Fruit fly (Drosophila melanogaster) whole organism, embryonic: ENCODE data around the gene velo.

Source experiments
- Ada2b ChIP-seq: fragments of 200-800 bp; sonication (Bioruptor generic); IDR thresholded peaks from 2 replicates; pipeline ENCODE4 v1.3.6; 2022; ENCODE audit warnings: missing biosample characterization, missing genetic modification characterization
- CG10274 ChIP-seq: fragments of 200-800 bp; sonication (Bioruptor generic); optimal IDR thresholded peaks from 3 replicates; lab custom pipeline; 2017; ENCODE audit warnings: missing biosample characterization, mild to moderate bottlenecking, missing genetic modification characterization
- CG11398 ChIP-seq: fragments of 200-800 bp; sonication (Bioruptor generic); optimal IDR thresholded peaks from 2 replicates; lab custom pipeline; 2016; ENCODE audit warnings: missing biosample characterization, missing genetic modification characterization
- CG11456 ChIP-seq: fragments of 200-800 bp; sonication (Bioruptor generic); IDR thresholded peaks from 3 replicates; pipeline ENCODE4 v1.3.6; 2022; ENCODE audit warnings: missing biosample characterization, missing genetic modification characterization
- CG12219 ChIP-seq: fragments of 200-800 bp; sonication (Bioruptor generic); optimal IDR thresholded peaks from 3 replicates; lab custom pipeline; 2018; ENCODE audit warnings: missing biosample characterization, mild to moderate bottlenecking, missing genetic modification characterization
- CG14441 ChIP-seq: fragments of 200-800 bp; sonication (Bioruptor generic); IDR thresholded peaks from 2 replicates; pipeline ENCODE4 v1.3.6; 2022; ENCODE audit warnings: missing biosample characterization, missing genetic modification characterization
- CG14710 ChIP-seq: fragments of 200-800 bp; sonication (Bioruptor generic); optimal IDR thresholded peaks from 3 replicates; lab custom pipeline; 2019; ENCODE audit warnings: missing biosample characterization, mild to moderate bottlenecking, missing genetic modification characterization, moderate library complexity
- CG15269 ChIP-seq: fragments of 200-800 bp; sonication (Bioruptor generic); optimal IDR thresholded peaks from 2 replicates; lab custom pipeline; 2018; ENCODE audit warnings: missing biosample characterization, mild to moderate bottlenecking, missing genetic modification characterization, moderate library complexity
- CG15479 ChIP-seq: fragments of 200-800 bp; sonication (Bioruptor generic); optimal IDR thresholded peaks from 3 replicates; lab custom pipeline; 2019; ENCODE audit warnings: missing biosample characterization, mild to moderate bottlenecking, missing genetic modification characterization, moderate library complexity
- CG15514 ChIP-seq: fragments of 200-800 bp; sonication (Bioruptor generic); optimal IDR thresholded peaks from 3 replicates; lab custom pipeline; 2017; ENCODE audit warnings: missing biosample characterization, missing genetic modification characterization, mild to moderate bottlenecking, moderate library complexity, missing genetic modification reagents
- CG17359 ChIP-seq: fragments of 200-800 bp; sonication (Bioruptor generic); optimal IDR thresholded peaks from 3 replicates; lab custom pipeline; 2018; ENCODE audit warnings: missing biosample characterization, mild to moderate bottlenecking, missing genetic modification characterization, moderate library complexity
- CG18476 ChIP-seq: fragments of 200-800 bp; sonication (Bioruptor generic); optimal IDR thresholded peaks from 2 replicates; lab custom pipeline; 2016; ENCODE audit warnings: missing biosample characterization, mild to moderate bottlenecking, missing genetic modification characterization
- CG2678 ChIP-seq: fragments of 200-800 bp; sonication (Bioruptor generic); optimal IDR thresholded peaks from 3 replicates; lab custom pipeline; 2019; ENCODE audit warnings: missing biosample characterization, mild to moderate bottlenecking, missing genetic modification characterization, moderate library complexity
- CG30431 ChIP-seq: fragments of 200-800 bp; sonication (Bioruptor generic); optimal IDR thresholded peaks from 2 replicates; lab custom pipeline; 2017; ENCODE audit warnings: missing biosample characterization, missing genetic modification characterization
- CG32532 ChIP-seq: fragments of 200-800 bp; sonication (Bioruptor generic); IDR thresholded peaks from 2 replicates; pipeline ENCODE4 v1.3.6; 2022; ENCODE audit warnings: missing biosample characterization, missing genetic modification characterization
- CG5180 ChIP-seq: fragments of 200-800 bp; sonication (Bioruptor generic); optimal IDR thresholded peaks from 3 replicates; lab custom pipeline; 2017; ENCODE audit warnings: missing biosample characterization, missing genetic modification characterization, mild to moderate bottlenecking, moderate library complexity, missing genetic modification reagents
- CG6683 ChIP-seq: fragments of 200-800 bp; sonication (Bioruptor generic); optimal IDR thresholded peaks from 2 replicates; lab custom pipeline; 2017; ENCODE audit warnings: missing biosample characterization, mild to moderate bottlenecking, missing genetic modification characterization, missing genetic modification reagents
- CG7839 ChIP-seq: fragments of 200-800 bp; sonication (Bioruptor generic); optimal IDR thresholded peaks from 3 replicates; lab custom pipeline; 2018; ENCODE audit warnings: missing biosample characterization, mild to moderate bottlenecking, missing genetic modification characterization, moderate library complexity
- CG7987 ChIP-seq: fragments of 200-800 bp; sonication (Bioruptor generic); optimal IDR thresholded peaks from 2 replicates; lab custom pipeline; 2018; ENCODE audit warnings: missing biosample characterization, mild to moderate bottlenecking, missing genetic modification characterization, moderate library complexity
- CG8944 ChIP-seq: fragments of 200-800 bp; sonication (Bioruptor generic); optimal IDR thresholded peaks from 3 replicates; lab custom pipeline; 2016; ENCODE audit warnings: missing biosample characterization, missing genetic modification characterization
- Dfd ChIP-seq, 2 experiments: fragments of >200 bp; optimal IDR thresholded peaks; 2 replicates each; lab custom pipeline; 2017; ENCODE audit warnings: missing biosample characterization in 2 of 2, missing genetic modification characterization in 2 of 2
- Dip2 ChIP-seq: fragments of 200-800 bp; sonication (Bioruptor generic); IDR thresholded peaks from 2 replicates; pipeline ENCODE4 v1.3.6; 2022; ENCODE audit warnings: missing biosample characterization, missing genetic modification characterization
- E2f1 ChIP-seq: fragments of 200-800 bp; sonication (Bioruptor generic); IDR thresholded peaks from 2 replicates; pipeline ENCODE4 v1.3.6; 2022; ENCODE audit warnings: missing biosample characterization, missing genetic modification characterization
- E2f2 ChIP-seq: fragments of 200-800 bp; sonication (Bioruptor generic); IDR thresholded peaks from 2 replicates; pipeline ENCODE4 v1.3.6; 2022; ENCODE audit warnings: missing biosample characterization, missing genetic modification characterization
- GATAe ChIP-seq: fragments of 200-800 bp; sonication (Bioruptor generic); conservative IDR thresholded peaks from 2 replicates; pipeline ENCODE4 v1.3.6; 2022; ENCODE audit warnings: missing biosample characterization, missing genetic modification characterization
- Gug ChIP-seq: fragments of 200-800 bp; sonication (Bioruptor generic); IDR thresholded peaks from 4 replicates; pipeline ENCODE4 v1.3.6; 2022; ENCODE audit warnings: missing biosample characterization, missing genetic modification characterization
- Hmx ChIP-seq: fragments of 200-800 bp; sonication (Bioruptor generic); optimal IDR thresholded peaks from 2 replicates; lab custom pipeline; 2016; ENCODE audit warnings: missing biosample characterization, missing genetic modification characterization
- Mrtf ChIP-seq: fragments of 200-800 bp; sonication (Bioruptor generic); IDR thresholded peaks from 3 replicates; pipeline ENCODE4 v1.3.6; 2022; ENCODE audit warnings: missing biosample characterization, missing genetic modification characterization
- Nf-YC ChIP-seq: fragments of 200-800 bp; optimal IDR thresholded peaks from 3 replicates; lab custom pipeline; 2019; ENCODE audit warnings: missing biosample characterization, mild to moderate bottlenecking, missing genetic modification characterization, moderate library complexity
- Ptx1 ChIP-seq: fragments of 200-800 bp; sonication (Bioruptor generic); IDR thresholded peaks from 2 replicates; pipeline ENCODE4 v1.3.6; 2022; ENCODE audit warnings: missing biosample characterization, missing genetic modification characterization
- Six4 ChIP-seq: fragments of 200-800 bp; sonication (Bioruptor generic); optimal IDR thresholded peaks from 2 replicates; lab custom pipeline; 2016; ENCODE audit warnings: missing biosample characterization, missing genetic modification characterization
- chinmo ChIP-seq: fragments of 200-800 bp; sonication (Bioruptor generic); IDR thresholded peaks from 4 replicates; pipeline ENCODE4 v1.3.6; 2022; ENCODE audit warnings: missing biosample characterization, missing genetic modification characterization; ENCODE audit not compliant: partially characterized antibody
- corto ChIP-seq: fragments of 200-800 bp; sonication (Bioruptor generic); optimal IDR thresholded peaks from 2 replicates; lab custom pipeline; 2016; ENCODE audit warnings: missing biosample characterization, mild to moderate bottlenecking, missing genetic modification characterization, moderate library complexity
- cwo ChIP-seq: fragments of 200-800 bp; sonication (Bioruptor generic); optimal IDR thresholded peaks from 3 replicates; lab custom pipeline; 2017; ENCODE audit warnings: missing biosample characterization, missing genetic modification characterization, mild to moderate bottlenecking, moderate library complexity, missing genetic modification reagents
- dimm ChIP-seq: fragments of 200-800 bp; sonication (Bioruptor generic); IDR thresholded peaks from 2 replicates; pipeline ENCODE4 v1.3.6; 2022; ENCODE audit warnings: missing biosample characterization, missing genetic modification characterization
- dpn ChIP-seq, 2 experiments: fragments of 200-800 bp; sonication (Bioruptor generic); optimal IDR thresholded peaks; 3 replicates each; lab custom pipeline; 2016; ENCODE audit warnings: missing biosample characterization in 2 of 2, missing genetic modification characterization in 2 of 2
- eyg ChIP-seq: fragments of 200-800 bp; sonication (Bioruptor generic); optimal IDR thresholded peaks from 3 replicates; lab custom pipeline; 2016; ENCODE audit warnings: missing biosample characterization, missing genetic modification characterization
- kay ChIP-seq: fragments of 200-800 bp; sonication (Bioruptor generic); optimal IDR thresholded peaks from 2 replicates; lab custom pipeline; 2016; ENCODE audit warnings: missing biosample characterization, missing genetic modification characterization
- knrl ChIP-seq: fragments of 200-800 bp; sonication (Bioruptor generic); IDR thresholded peaks from 3 replicates; pipeline ENCODE4 v1.3.6; 2022; ENCODE audit warnings: missing biosample characterization, missing genetic modification characterization; ENCODE audit not compliant: partially characterized antibody
- lilli ChIP-seq: fragments of 200-800 bp; sonication (Bioruptor generic); optimal IDR thresholded peaks from 3 replicates; lab custom pipeline; 2016; ENCODE audit warnings: missing biosample characterization, missing genetic modification characterization
- nerfin-1 ChIP-seq: fragments of 200-800 bp; sonication (Bioruptor generic); optimal IDR thresholded peaks from 3 replicates; lab custom pipeline; 2019; ENCODE audit warnings: missing biosample characterization, mild to moderate bottlenecking, missing genetic modification characterization, moderate library complexity
- pan ChIP-seq, 4 experiments: fragments of >200 bp in 3 of 4; fragments of 200-800 bp in 1 of 4; sonication (Bioruptor generic) in 1 of 4; optimal IDR thresholded peaks in 3 of 4; IDR thresholded peaks in 1 of 4; 2 replicates each; pipeline versions ENCODE4 v1.3.6 to Lab custom; 2017 to 2022; ENCODE audit warnings: missing biosample characterization in 2 of 4, missing genetic modification characterization in 2 of 4, mixed read lengths in 1 of 4
- phol ChIP-seq: fragments of 200-800 bp; sonication (Bioruptor generic); optimal IDR thresholded peaks from 3 replicates; lab custom pipeline; 2018; ENCODE audit warnings: missing biosample characterization, mild to moderate bottlenecking, missing genetic modification characterization, moderate library complexity
- prd ChIP-seq, 3 experiments: fragments of >200 bp in 2 of 3; fragments of 200-800 bp in 1 of 3; sonication (Bioruptor generic) in 1 of 3; optimal IDR thresholded peaks in 2 of 3; IDR thresholded peaks in 1 of 3; 2 replicates in 2 of 3; 3 replicates in 1 of 3; pipeline versions ENCODE4 v1.3.6 to Lab custom; 2017 to 2022; ENCODE audit warnings: missing biosample characterization in 1 of 3, missing genetic modification characterization in 1 of 3
- ro ChIP-seq: fragments of 200-800 bp; sonication (Bioruptor generic); IDR thresholded peaks from 2 replicates; pipeline ENCODE4 v1.3.6; 2022; ENCODE audit warnings: missing biosample characterization, missing genetic modification characterization
- sens-2 ChIP-seq: fragments of 200-800 bp; sonication (Bioruptor generic); IDR thresholded peaks from 2 replicates; pipeline ENCODE4 v1.3.6; 2022; ENCODE audit warnings: missing biosample characterization, missing genetic modification characterization
- slou ChIP-seq: fragments of 200-800 bp; sonication (Bioruptor generic); optimal IDR thresholded peaks from 3 replicates; lab custom pipeline; 2016; ENCODE audit warnings: missing biosample characterization, missing genetic modification characterization
- tll ChIP-seq, 2 experiments: fragments of 200-800 bp in 1 of 2; fragments of >200 bp in 1 of 2; sonication (Bioruptor generic) in 1 of 2; optimal IDR thresholded peaks; 2 replicates each; lab custom pipeline; 2017 to 2019; ENCODE audit warnings: missing biosample characterization in 2 of 2, missing genetic modification characterization in 2 of 2, mild to moderate bottlenecking in 1 of 2, moderate library complexity in 1 of 2
- wdn ChIP-seq: fragments of 200-800 bp; sonication (Bioruptor generic); IDR thresholded peaks from 2 replicates; pipeline ENCODE4 v1.3.6; 2022; ENCODE audit warnings: missing biosample characterization, missing genetic modification characterization

The velo gene

DNA sequence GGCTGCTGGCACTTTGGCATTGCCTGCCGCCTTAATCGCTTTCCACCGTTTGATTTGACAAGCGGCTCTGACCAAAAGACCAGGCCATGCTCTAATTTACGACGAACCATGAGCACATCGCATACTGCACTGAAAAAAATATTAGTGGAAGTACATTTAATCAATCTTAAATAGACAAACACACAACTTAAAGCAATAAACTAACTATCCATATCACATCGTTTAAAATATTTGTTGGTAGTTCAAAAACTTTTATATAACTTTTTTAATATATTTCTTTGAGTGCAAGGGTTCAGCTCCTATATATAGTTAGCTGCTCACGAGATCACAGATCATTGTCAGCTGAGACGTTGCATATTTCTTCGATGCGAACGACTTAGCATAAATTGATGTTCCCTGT lies 46.7 kb downstream of the velo start (continued):
- no peak for TF ChIP-seq CG15479 (GFP tag; lab: Kevin White, UChicago)
- peak; percentile 30 for TF ChIP-seq Six4 (GFP tag; lab: Kevin White, UChicago)
- no peak for TF ChIP-seq CG11398
- TF ChIP-seq CG14710 (tag; lab: Kevin White, UChicago): peak; percentile 44
- no peak for TF ChIP-seq Dip2 (GFP tag; lab: Robert Waterston, UW)
- peak; percentile 81 for TF ChIP-seq CG15269 (tag; lab: Kevin White, UChicago)
- no peak for TF ChIP-seq eyg (GFP tag; lab: Kevin White, UChicago)
- TF ChIP-seq CG7987: no peak
- no peak for TF ChIP-seq corto (GFP tag; lab: Kevin White, UChicago)
- TF ChIP-seq prd (optimal IDR thresholded peaks at IDR 0.05; lab: Kevin White, UChicago): no peak
- no peak for TF ChIP-seq prd (GFP tag; IDR thresholded peaks at IDR 0.05; lab: Robert Waterston, UW)
- peak; percentile 14; the same call in 1 of the 3 replicates for TF ChIP-seq Mrtf (GFP tag; lab: Robert Waterston, UW)
- 0 out of 4 replicates have a peak, but pooled peaks have one; percentile 43 for TF ChIP-seq chinmo
- TF ChIP-seq phol (tag; lab: Kevin White, UChicago): peak; percentile 74
- TF ChIP-seq CG14441 (GFP tag; lab: Robert Waterston, UW): 0 out of 2 replicates have a peak, but pooled peaks have one; percentile 11
- no peak for TF ChIP-seq CG11456 (GFP tag; lab: Robert Waterston, UW)
- TF ChIP-seq Ada2b (GFP tag; lab: Robert Waterston, UW): peak; percentile 58
- TF ChIP-seq CG32532 (GFP tag; lab: Robert Waterston, UW): no peak
- no peak for TF ChIP-seq E2f1 (GFP tag; lab: Robert Waterston, UW)
- no peak for TF ChIP-seq tll (GFP tag; optimal IDR thresholded peaks at IDR 0.05; lab: Kevin White, UChicago)
- TF ChIP-seq Dfd (GFP tag; optimal IDR thresholded peaks at IDR 0.05; lab: Kevin White, UChicago): no peak
- no peak for TF ChIP-seq knrl (GFP tag; lab: Robert Waterston, UW)
- TF ChIP-seq wdn (GFP tag; lab: Robert Waterston, UW): no peak
- TF ChIP-seq pan (optimal IDR thresholded peaks at IDR 0.05; lab: Kevin White, UChicago): no peak
- TF ChIP-seq pan (GFP tag; optimal IDR thresholded peaks at IDR 0.05 in 1 of 2, IDR thresholded peaks at IDR 0.05 in 1 of 2): peak in 1 of 2 experiments; percentile 71
- peak; percentile 60 for TF ChIP-seq CG5180 (GFP tag; lab: Kevin White, UChicago)
- TF ChIP-seq Nf-YC (tag; lab: Kevin White, UChicago): peak; percentile 63
- TF ChIP-seq CG7839 (tag; lab: Kevin White, UChicago): peak; percentile 69
- peak; percentile 81 for TF ChIP-seq CG2678 (tag; lab: Kevin White, UChicago)
- peak; percentile 50 for TF ChIP-seq CG12219
- peak; percentile 38; the same call in 1 of the 2 replicates for TF ChIP-seq E2f2 (GFP tag; lab: Robert Waterston, UW)
- TF ChIP-seq CG17359 (tag; lab: Kevin White, UChicago): peak; percentile 85
- TF ChIP-seq CG8944: peak; percentile 25
- TF ChIP-seq ro (GFP tag; lab: Robert Waterston, UW): no peak
- TF ChIP-seq kay (GFP tag; lab: Kevin White, UChicago): no peak
- 0 out of 2 replicates have a peak, but pooled peaks have one; percentile 31 for TF ChIP-seq sens-2 (GFP tag; lab: Robert Waterston, UW)
- no peak for TF ChIP-seq Gug (GFP tag; lab: Robert Waterston, UW)
- no peak for TF ChIP-seq CG10274 (GFP tag; lab: Kevin White, UChicago)
- no peak for TF ChIP-seq GATAe (GFP tag; lab: Robert Waterston, UW)
- peak; percentile 55 for TF ChIP-seq nerfin-1 (tag; lab: Kevin White, UChicago)
- no peak for TF ChIP-seq Hmx
- TF ChIP-seq dimm (GFP tag; lab: Robert Waterston, UW): no peak
- peak; percentile 17 to 49 for TF ChIP-seq dpn (GFP tag; optimal IDR thresholded peaks at IDR 0.05; lab: Kevin White, UChicago)
- TF ChIP-seq cwo (GFP tag; lab: Kevin White, UChicago): peak; percentile 61
- peak; percentile 18 for TF ChIP-seq lilli (GFP tag; lab: Kevin White, UChicago)
- peak; percentile 21 for TF ChIP-seq CG18476 (GFP tag; lab: Kevin White, UChicago)
- no peak for TF ChIP-seq CG30431 (GFP tag; lab: Kevin White, UChicago)
- no peak for TF ChIP-seq CG6683
- peak; percentile 20 for TF ChIP-seq CG15514 (GFP tag; lab: Kevin White, UChicago)
- no peak for TF ChIP-seq slou (GFP tag; lab: Kevin White, UChicago)
- TF ChIP-seq Ptx1 (GFP tag; lab: Robert Waterston, UW): peak; percentile 68
